Worm (Caenorhabditis elegans) whole organism, late embryonic: ENCODE results near the gene ZK632.12.
A peak's percentile ranks its signal among the peaks of the same experiment; 100 is the strongest.

Source experiments
- C08G9.2 ChIP-seq: sonication (generic microtip); optimal IDR thresholded peaks from 2 replicates; lab custom pipeline; 2016; ENCODE audit warnings: mild to moderate bottlenecking, missing genetic modification characterization, moderate library complexity, missing compliant biosample characterization
- C38D4.7 ChIP-seq: fragments of 200-800 bp; sonication (Bioruptor generic); optimal IDR thresholded peaks from 2 replicates; lab custom pipeline; 2018; ENCODE audit warnings: mild to moderate bottlenecking, missing genetic modification characterization, moderate library complexity, missing compliant biosample characterization
- F13H6.1 ChIP-seq: sonication (generic microtip); optimal IDR thresholded peaks from 2 replicates; lab custom pipeline; 2016; ENCODE audit warnings: missing genetic modification characterization, missing compliant biosample characterization
- K02D7.2 ChIP-seq: sonication (generic microtip); optimal IDR thresholded peaks from 2 replicates; lab custom pipeline; 2017; ENCODE audit warnings: mild to moderate bottlenecking, missing genetic modification characterization, missing compliant biosample characterization
- K09A11.1 ChIP-seq: sonication (generic microtip); optimal IDR thresholded peaks from 2 replicates; lab custom pipeline; 2017; ENCODE audit warnings: antibody characterized with exemption, mild to moderate bottlenecking, missing genetic modification characterization, missing compliant biosample characterization; ENCODE audit not compliant: insufficient read depth
- Y22D7AL.16 ChIP-seq: sonication (generic microtip); optimal IDR thresholded peaks from 2 replicates; lab custom pipeline; 2016; ENCODE audit warnings: missing genetic modification characterization, missing compliant biosample characterization
- ahr-1 ChIP-seq: sonication (generic microtip); optimal IDR thresholded peaks from 2 replicates; lab custom pipeline; 2016; ENCODE audit warnings: missing genetic modification characterization, missing compliant biosample characterization
- ama-1 ChIP-seq: fragments of 150-350 bp; optimal IDR thresholded peaks from 2 replicates; lab custom pipeline; 2014
- ceh-14 ChIP-seq: sonication (generic microtip); optimal IDR thresholded peaks from 2 replicates; lab custom pipeline; 2016; ENCODE audit warnings: missing genotype, missing genetic modification characterization, missing compliant biosample characterization
- ceh-19 ChIP-seq: fragments of 200-800 bp; sonication (Bioruptor generic); optimal IDR thresholded peaks from 2 replicates; lab custom pipeline; 2018; ENCODE audit warnings: mild to moderate bottlenecking, missing genetic modification characterization, missing compliant biosample characterization
- ceh-2 ChIP-seq: sonication (generic microtip); optimal IDR thresholded peaks from 2 replicates; lab custom pipeline; 2016; ENCODE audit warnings: missing genotype, missing genetic modification characterization, missing compliant biosample characterization
- ceh-24 ChIP-seq: sonication (generic microtip); optimal IDR thresholded peaks from 2 replicates; lab custom pipeline; 2016; ENCODE audit warnings: mild to moderate bottlenecking, missing genetic modification characterization, missing compliant biosample characterization
- ceh-30 ChIP-seq: fragments of 150-350 bp; optimal IDR thresholded peaks from 2 replicates; lab custom pipeline; 2014; ENCODE audit warnings: missing biosample characterization, missing genetic modification characterization
- ceh-31 ChIP-seq: sonication (generic microtip); optimal IDR thresholded peaks from 2 replicates; lab custom pipeline; 2016; ENCODE audit warnings: missing genetic modification characterization, missing compliant biosample characterization
- ceh-34 ChIP-seq: sonication (generic microtip); optimal IDR thresholded peaks from 2 replicates; lab custom pipeline; 2016; ENCODE audit warnings: mild to moderate bottlenecking, missing genetic modification characterization, missing compliant biosample characterization
- ceh-45 ChIP-seq: fragments of 200-800 bp; sonication (Bioruptor generic); IDR thresholded peaks from 2 replicates; pipeline ENCODE4 v1.3.6; 2022; ENCODE audit warnings: missing genetic modification reagents, missing genetic modification characterization, missing compliant biosample characterization
- ceh-48 ChIP-seq: sonication (generic microtip); optimal IDR thresholded peaks from 2 replicates; lab custom pipeline; 2016; ENCODE audit warnings: missing genetic modification characterization, inconsistent platforms, missing compliant biosample characterization
- ceh-6 ChIP-seq: fragments of 200-800 bp; sonication (Bioruptor generic); optimal IDR thresholded peaks from 2 replicates; lab custom pipeline; 2018; ENCODE audit warnings: mild to moderate bottlenecking, missing genetic modification characterization, missing compliant biosample characterization
- ceh-9 ChIP-seq: sonication (generic microtip); optimal IDR thresholded peaks from 2 replicates; lab custom pipeline; 2016; ENCODE audit warnings: mild to moderate bottlenecking, missing genetic modification characterization, inconsistent platforms, missing compliant biosample characterization
- che-1 ChIP-seq: sonication (generic microtip); optimal IDR thresholded peaks from 2 replicates; lab custom pipeline; 2016; ENCODE audit warnings: mild to moderate bottlenecking, missing genetic modification characterization, missing compliant biosample characterization
- dmd-4 ChIP-seq: sonication (generic microtip); optimal IDR thresholded peaks from 2 replicates; lab custom pipeline; 2016; ENCODE audit warnings: borderline replicate concordance, missing genetic modification characterization, missing compliant biosample characterization
- elt-2 ChIP-seq: sonication (generic microtip); optimal IDR thresholded peaks from 2 replicates; lab custom pipeline; 2016; ENCODE audit warnings: missing genetic modification reagents, missing genetic modification characterization, missing compliant biosample characterization
- elt-4 ChIP-seq: sonication (generic microtip); optimal IDR thresholded peaks from 2 replicates; lab custom pipeline; 2016; ENCODE audit warnings: missing genetic modification characterization, missing compliant biosample characterization
- ets-4 ChIP-seq: sonication (generic microtip); optimal IDR thresholded peaks from 2 replicates; lab custom pipeline; 2016; ENCODE audit warnings: missing genetic modification characterization, missing compliant biosample characterization
- fax-1 ChIP-seq: sonication (generic microtip); optimal IDR thresholded peaks from 2 replicates; lab custom pipeline; 2016; ENCODE audit warnings: missing genotype, missing genetic modification characterization, missing compliant biosample characterization
- fkh-6 ChIP-seq: sonication (generic microtip); optimal IDR thresholded peaks from 2 replicates; lab custom pipeline; 2016; ENCODE audit warnings: missing genetic modification characterization, missing compliant biosample characterization
- gmeb-2 ChIP-seq: sonication (generic microtip); optimal IDR thresholded peaks from 2 replicates; lab custom pipeline; 2016; ENCODE audit warnings: missing genetic modification characterization, inconsistent platforms, missing compliant biosample characterization
- hlh-13 ChIP-seq: fragments of 200-800 bp; sonication (Bioruptor generic); optimal IDR thresholded peaks from 2 replicates; lab custom pipeline; 2018; ENCODE audit warnings: mild to moderate bottlenecking, missing genetic modification characterization, missing compliant biosample characterization
- hlh-15 ChIP-seq: sonication (generic microtip); optimal IDR thresholded peaks from 2 replicates; lab custom pipeline; 2016; ENCODE audit warnings: missing genetic modification characterization, missing compliant biosample characterization
- hlh-30 ChIP-seq: sonication (generic microtip); optimal IDR thresholded peaks from 2 replicates; lab custom pipeline; 2017; ENCODE audit warnings: antibody characterized with exemption, missing genetic modification characterization, missing compliant biosample characterization; ENCODE audit not compliant: insufficient read depth
- lin-11 ChIP-seq: fragments of 200-800 bp; sonication (Bioruptor generic); optimal IDR thresholded peaks from 2 replicates; lab custom pipeline; 2018; ENCODE audit warnings: mild to moderate bottlenecking, missing genetic modification characterization, missing compliant biosample characterization
- madf-2 ChIP-seq: sonication (generic microtip); optimal IDR thresholded peaks from 2 replicates; lab custom pipeline; 2017; ENCODE audit warnings: missing genetic modification characterization, missing compliant biosample characterization
- mec-3 ChIP-seq: sonication (generic microtip); optimal IDR thresholded peaks from 2 replicates; lab custom pipeline; 2016; ENCODE audit warnings: borderline replicate concordance, missing genetic modification characterization, missing compliant biosample characterization
- nfya-1 ChIP-seq: sonication (generic microtip); optimal IDR thresholded peaks from 2 replicates; lab custom pipeline; 2017; ENCODE audit warnings: missing genetic modification characterization, mild to moderate bottlenecking, missing compliant biosample characterization, antibody characterized with exemption, moderate library complexity
- nhr-11 ChIP-seq: fragments of 150-350 bp; optimal IDR thresholded peaks from 2 replicates; lab custom pipeline; 2014; ENCODE audit warnings: missing biosample characterization, missing genetic modification characterization
- nhr-232 ChIP-seq: sonication (generic microtip); optimal IDR thresholded peaks from 2 replicates; lab custom pipeline; 2016; ENCODE audit warnings: missing genetic modification characterization, missing compliant biosample characterization
- npax-4 ChIP-seq: sonication (generic microtip); optimal IDR thresholded peaks from 2 replicates; lab custom pipeline; 2016; ENCODE audit warnings: missing genetic modification characterization, missing compliant biosample characterization
- pag-3 ChIP-seq: sonication (generic microtip); optimal IDR thresholded peaks from 2 replicates; lab custom pipeline; 2016; ENCODE audit warnings: missing compliant biosample characterization, missing genetic modification characterization, borderline replicate concordance
- pat-9 ChIP-seq: fragments of 200-800 bp; sonication (Bioruptor generic); optimal IDR thresholded peaks from 2 replicates; lab custom pipeline; 2018; ENCODE audit warnings: mild to moderate bottlenecking, missing genetic modification characterization, moderate library complexity, missing compliant biosample characterization
- pha-2 ChIP-seq: sonication (generic microtip); optimal IDR thresholded peaks from 2 replicates; lab custom pipeline; 2017; ENCODE audit warnings: mild to moderate bottlenecking, missing genetic modification characterization, missing compliant biosample characterization
- pha-4 ChIP-seq: fragments of 150-350 bp; optimal IDR thresholded peaks from 2 replicates; lab custom pipeline; 2018; ENCODE audit warnings: missing biosample characterization, missing genetic modification reagents, missing genetic modification characterization
- pqm-1 ChIP-seq: sonication (generic microtip); optimal IDR thresholded peaks from 2 replicates; lab custom pipeline; 2016; ENCODE audit warnings: missing genetic modification characterization, missing compliant biosample characterization
- ref-2 ChIP-seq: sonication (generic microtip); optimal IDR thresholded peaks from 2 replicates; lab custom pipeline; 2016; ENCODE audit warnings: missing genetic modification characterization, missing compliant biosample characterization
- rnt-1 ChIP-seq: sonication (generic microtip); optimal IDR thresholded peaks from 2 replicates; lab custom pipeline; 2016; ENCODE audit warnings: missing genetic modification characterization, missing compliant biosample characterization
- sdc-2 ChIP-seq: sonication (generic microtip); optimal IDR thresholded peaks from 2 replicates; lab custom pipeline; 2016; ENCODE audit warnings: missing genotype, missing genetic modification characterization, missing compliant biosample characterization
- sox-2 ChIP-seq: fragments of 200-800 bp; sonication (Bioruptor generic); IDR thresholded peaks from 2 replicates; pipeline ENCODE4 v1.3.6; 2022; ENCODE audit warnings: missing genetic modification reagents, missing genetic modification characterization, missing compliant biosample characterization
- sox-4 ChIP-seq: sonication (generic microtip); optimal IDR thresholded peaks from 2 replicates; lab custom pipeline; 2017; ENCODE audit warnings: mild to moderate bottlenecking, missing genetic modification characterization, inconsistent platforms, missing compliant biosample characterization
- syd-9 ChIP-seq: sonication (generic microtip); optimal IDR thresholded peaks from 2 replicates; lab custom pipeline; 2016; ENCODE audit warnings: mild to moderate bottlenecking, missing genetic modification characterization, moderate library complexity, missing compliant biosample characterization
- tbx-2 ChIP-seq: sonication (generic microtip); optimal IDR thresholded peaks from 2 replicates; lab custom pipeline; 2016; ENCODE audit warnings: missing genetic modification characterization, missing compliant biosample characterization
- tbx-7 ChIP-seq: sonication (generic microtip); optimal IDR thresholded peaks from 2 replicates; lab custom pipeline; 2016; ENCODE audit warnings: missing genotype, missing genetic modification characterization, missing compliant biosample characterization
- ttx-3 ChIP-seq: sonication (generic microtip); optimal IDR thresholded peaks from 2 replicates; lab custom pipeline; 2016; ENCODE audit warnings: missing genetic modification reagents, missing genetic modification characterization, missing compliant biosample characterization
- unc-3 ChIP-seq, 2 experiments: fragments of 200-800 bp in 1 of 2; sonication (Bioruptor generic) in 1 of 2; sonication (generic microtip) in 1 of 2; conservative IDR thresholded peaks in 1 of 2; optimal IDR thresholded peaks in 1 of 2; 2 replicates each; pipeline versions ENCODE4 v1.3.6 to Lab custom; 2016 to 2022; ENCODE audit warnings: missing compliant biosample characterization in 2 of 2, missing genetic modification characterization in 2 of 2, missing genetic modification reagents in 1 of 2
- unc-42 ChIP-seq: sonication (generic microtip); optimal IDR thresholded peaks from 2 replicates; lab custom pipeline; 2016; ENCODE audit warnings: missing genotype, missing genetic modification characterization, missing compliant biosample characterization

ZK632.12 gene

ce11 chrIII:9817087-9817612 lies 13.5 kb upstream of the ZK632.12 start, which contains the start of gene cnx-1:
cnx-1 (minus strand) TSS chrIII:9817137.
- TF ChIP-seq hlh-13 (GFP tag; lab: Kevin White, UChicago) (no peak), npax-4 (no peak), fkh-6 (tag; lab: Kevin White, UChicago) (no peak), nhr-11 (tag; lab: Kevin White, UChicago) (no peak), dmd-4 (tag; lab: Kevin White, UChicago) (no peak), ceh-31 (peak; percentile 85), ceh-24 (tag; lab: Kevin White, UChicago) (no peak), C08G9.2 (tag; lab: Kevin White, UChicago) (peak; percentile 12), madf-2 (peak; percentile 11), nhr-232 (tag; lab: Kevin White, UChicago) (no peak), sox-2 (GFP tag; lab: Robert Waterston, UW) (no peak), pha-4 (tag; lab: Kevin White, UChicago) (no peak), C38D4.7 (GFP tag; lab: Kevin White, UChicago) (no peak), ceh-34 (tag; lab: Kevin White, UChicago) (peak; percentile 29), rnt-1 (tag; lab: Kevin White, UChicago) (peak; percentile 60), ceh-30 (tag; lab: Kevin White, UChicago) (no peak), ahr-1 (tag; lab: Kevin White, UChicago) (no peak), syd-9 (tag; lab: Kevin White, UChicago) (no peak), pha-2 (tag; lab: Kevin White, UChicago) (no peak), unc-42 (tag; lab: Kevin White, UChicago) (peak; percentile 28), mec-3 (tag; lab: Kevin White, UChicago) (no peak), ceh-45 (GFP tag; lab: Robert Waterston, UW) (no peak), nfya-1 (tag; lab: Kevin White, UChicago) (peak; percentile 50), tbx-2 (tag; lab: Kevin White, UChicago) (peak; percentile 30), tbx-7 (tag; lab: Kevin White, UChicago) (no peak), ama-1 (lab: Kevin White, UChicago) (no peak), ceh-2 (tag; lab: Kevin White, UChicago) (no peak), sox-4 (tag; lab: Kevin White, UChicago) (no peak), F13H6.1 (tag; lab: Kevin White, UChicago) (no peak), ttx-3 (tag; lab: Kevin White, UChicago) (no peak), Y22D7AL.16 (tag; lab: Kevin White, UChicago) (no peak), pqm-1 (tag; lab: Kevin White, UChicago) (no peak), gmeb-2 (tag; lab: Kevin White, UChicago) (no peak), unc-3 (GFP tag; conservative IDR thresholded peaks at IDR 0.05; lab: Robert Waterston, UW) (no peak), unc-3 (tag; optimal IDR thresholded peaks at IDR 0.05; lab: Kevin White, UChicago) (no peak), K09A11.1 (tag; lab: Kevin White, UChicago) (no peak), ceh-14 (tag; lab: Kevin White, UChicago) (peak; percentile 21), ets-4 (tag; lab: Kevin White, UChicago) (no peak), sdc-2 (tag; lab: Kevin White, UChicago) (peak; percentile 25), pat-9 (no peak), hlh-30 (tag; lab: Kevin White, UChicago) (peak; percentile 3), lin-11 (tag; lab: Kevin White, UChicago) (no peak), ceh-48 (no peak), pag-3 (no peak), ceh-9 (tag; lab: Kevin White, UChicago) (no peak), ceh-19 (GFP tag; lab: Kevin White, UChicago) (no peak), hlh-15 (no peak), fax-1 (tag; lab: Kevin White, UChicago) (no peak), che-1 (tag; lab: Kevin White, UChicago) (no peak), elt-4 (tag; lab: Kevin White, UChicago) (no peak), elt-2 (tag; lab: Kevin White, UChicago) (peak; percentile 18), K02D7.2 (tag; lab: Kevin White, UChicago) (no peak), ceh-6 (GFP tag; lab: Kevin White, UChicago) (no peak), ref-2 (tag; lab: Kevin White, UChicago) (peak; percentile 60)
